Worm (Caenorhabditis elegans) whole organism, L4/young adult: Measurements from ENCODE around the gene srh-17.

Source experiments
- W03F9.2 ChIP-seq: fragments of 150-350 bp; optimal IDR thresholded peaks from 2 replicates; lab custom pipeline; 2014; ENCODE audit warnings: missing biosample characterization, missing genetic modification characterization
- him-1 ChIP-seq: sonication (generic microtip); optimal IDR thresholded peaks from 2 replicates; lab custom pipeline; 2016; ENCODE audit warnings: missing genotype, missing genetic modification reagents, missing genetic modification characterization, missing compliant biosample characterization

DNA sequence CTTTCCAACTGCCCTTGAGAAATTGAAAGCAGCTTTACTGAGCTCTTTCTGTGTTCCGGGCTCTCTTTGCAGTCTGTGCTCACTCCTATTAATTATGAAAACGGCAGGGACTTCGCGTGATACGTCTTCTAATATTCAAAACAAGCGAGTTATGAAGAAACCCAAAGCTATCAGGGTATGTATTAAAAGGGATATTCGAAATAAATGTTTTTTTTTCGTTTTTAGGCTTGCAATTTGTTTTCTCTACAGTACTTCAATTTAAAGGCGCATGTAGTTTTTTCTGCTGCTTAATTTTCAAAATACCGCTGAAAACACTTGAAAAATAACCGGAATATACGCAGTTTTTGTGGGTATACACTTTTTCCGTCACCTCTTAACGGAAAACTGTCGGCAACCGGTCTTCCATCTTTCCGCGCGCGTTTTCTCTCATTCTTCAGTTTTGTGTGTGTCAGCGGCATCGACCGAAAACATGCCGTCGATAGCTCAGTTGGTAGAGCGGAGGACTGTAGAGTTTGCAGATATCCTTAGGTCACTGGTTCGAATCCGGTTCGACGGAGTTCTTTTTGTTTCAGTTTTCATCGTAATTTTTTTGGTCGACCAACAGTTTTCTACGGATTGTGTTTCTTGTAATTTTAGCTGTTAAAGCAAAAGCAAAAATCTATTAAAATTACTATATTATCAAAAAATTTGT is 28.1 kb downstream of the srh-17 start, which contains the start of gene gasr-8:
- TF ChIP-seq W03F9.2 (tag; lab: Kevin White, UChicago) (no peak), him-1 (tag; lab: Kevin White, UChicago) (no peak)
